Fruit fly (Drosophila melanogaster): ENCODE data around the gene Ubi-p5E.

dm6 chrX:6266092-6266491, 13.4 kb downstream of the Ubi-p5E start:
- TF ChIP-seq CTCF (optimal IDR thresholded peaks at IDR 0.05) (no peak), CG8478 (optimal IDR thresholded peaks at IDR 0.05) (no peak)

Measured in S2 (cell line).